Fruit fly (Drosophila melanogaster): ENCODE results near the gene CG12708.

Gene CG12708

dm6 chrX:15671026-15671563 is 4.2 kb upstream of the CG12708 start, which contains the start of gene CG15646 (continued):
- TF ChIP-seq CG5953 (GFP tag; IDR thresholded peaks at IDR 0.05): no peak
- peak in 1 of 2 experiments; percentile 10 for TF ChIP-seq Trl (optimal IDR thresholded peaks at IDR 0.05)
- no peak for TF ChIP-seq Trl (GFP tag; optimal IDR thresholded peaks at IDR 0.05)
- TF ChIP-seq Mes4 (GFP tag; optimal IDR thresholded peaks at IDR 0.05): no peak
- peak; percentile 34 for TF ChIP-seq kay (GFP tag; optimal IDR thresholded peaks at IDR 0.05)
- peak; percentile 25 for TF ChIP-seq CG30431 (GFP tag; optimal IDR thresholded peaks at IDR 0.05)
- TF ChIP-seq corto (GFP tag; optimal IDR thresholded peaks at IDR 0.05): no peak
- TF ChIP-seq CG2202 (tag; optimal IDR thresholded peaks at IDR 0.05): peak; percentile 82
- TF ChIP-seq CG6654 (GFP tag; optimal IDR thresholded peaks at IDR 0.05): no peak
- TF ChIP-seq CG17612 (GFP tag; IDR thresholded peaks at IDR 0.05): no peak
- no peak for TF ChIP-seq CG17912 (GFP tag; optimal IDR thresholded peaks at IDR 0.05)
- TF ChIP-seq gcm2 (GFP tag; optimal IDR thresholded peaks at IDR 0.05): no peak
- TF ChIP-seq CG16779 (GFP tag; IDR thresholded peaks at IDR 0.05): no peak
- TF ChIP-seq CkIIα-i1 (GFP tag; IDR thresholded peaks at IDR 0.05): no peak
- no peak for TF ChIP-seq CG4282 (GFP tag; optimal IDR thresholded peaks at IDR 0.05)
- TF ChIP-seq CG12659 (GFP tag; optimal IDR thresholded peaks at IDR 0.05): peak; percentile 38
- no peak for TF ChIP-seq CG11085 (GFP tag; IDR thresholded peaks at IDR 0.05)
- no peak for TF ChIP-seq usp (GFP tag; optimal IDR thresholded peaks at IDR 0.05)
- peak; percentile 43 for TF ChIP-seq cato (GFP tag; optimal IDR thresholded peaks at IDR 0.05; ENCODE audit: borderline replicate concordance)
- no peak for TF ChIP-seq CG8478 (optimal IDR thresholded peaks at IDR 0.05)
- TF ChIP-seq exex (tag; optimal IDR thresholded peaks at IDR 0.05): no peak
- TF ChIP-seq amos (GFP tag; IDR thresholded peaks at IDR 0.05; ENCODE audit: partially characterized antibody): no peak
- no peak for TF ChIP-seq z (GFP tag; IDR thresholded peaks at IDR 0.05)
- TF ChIP-seq ase (GFP tag; IDR thresholded peaks at IDR 0.05): peak; percentile 37; the same call in 1 of the 3 replicates
- TF ChIP-seq CG1603 (tag; optimal IDR thresholded peaks at IDR 0.05): peak; percentile 63
- TF ChIP-seq CG4328 (GFP tag; optimal IDR thresholded peaks at IDR 0.05): no peak
- no peak for TF ChIP-seq lov (optimal IDR thresholded peaks at IDR 0.05)
- 0 out of 3 replicates have a peak, but pooled peaks have one; percentile 62 for TF ChIP-seq lov (GFP tag; IDR thresholded peaks at IDR 0.05)
- TF ChIP-seq chif (GFP tag; optimal IDR thresholded peaks at IDR 0.05): peak; percentile 3 to 49
- TF ChIP-seq CG8290 (GFP tag; optimal IDR thresholded peaks at IDR 0.05): peak; percentile 69
- peak in 1 of 2 experiments; percentile 39 for TF ChIP-seq CG8290 (tag; optimal IDR thresholded peaks at IDR 0.05)
- peak; percentile 84 for TF ChIP-seq CG31441 (GFP tag; IDR thresholded peaks at IDR 0.05)
- peak; percentile 92 for TF ChIP-seq nmo (GFP tag; optimal IDR thresholded peaks at IDR 0.05)
- TF ChIP-seq CG17385 (GFP tag; optimal IDR thresholded peaks at IDR 0.05): peak; percentile 53
- peak; percentile 66 for TF ChIP-seq bcd (GFP tag; optimal IDR thresholded peaks at IDR 0.05)
- TF ChIP-seq nom (GFP tag; optimal IDR thresholded peaks at IDR 0.05): peak; percentile 45
- peak; percentile 82 for TF ChIP-seq gcm (GFP tag; optimal IDR thresholded peaks at IDR 0.05)
- no peak for TF ChIP-seq CG11560 (tag; IDR thresholded peaks at IDR 0.05)
- TF ChIP-seq Lpt (GFP tag; optimal IDR thresholded peaks at IDR 0.05): no peak
- peak; percentile 40; the same call in 1 of the 2 replicates for TF ChIP-seq sens-2 (GFP tag; IDR thresholded peaks at IDR 0.05)
- TF ChIP-seq tx (GFP tag; optimal IDR thresholded peaks at IDR 0.05): no peak
- TF ChIP-seq ash1 (GFP tag; optimal IDR thresholded peaks at IDR 0.05): no peak
- TF ChIP-seq YL-1 (GFP tag; optimal IDR thresholded peaks at IDR 0.05): no peak
- TF ChIP-seq Doc3 (GFP tag; IDR thresholded peaks at IDR 0.05; ENCODE audit: partially characterized antibody): no peak
- TF ChIP-seq CG11398 (GFP tag; optimal IDR thresholded peaks at IDR 0.05): no peak
- peak; percentile 10 for TF ChIP-seq CG10431 (GFP tag; optimal IDR thresholded peaks at IDR 0.05)
- TF ChIP-seq bbx (GFP tag; IDR thresholded peaks at IDR 0.05; ENCODE audit: partially characterized antibody): peak; percentile 71
- TF ChIP-seq CG2712 (tag; optimal IDR thresholded peaks at IDR 0.05): peak; percentile 95
- no peak for TF ChIP-seq h (optimal IDR thresholded peaks at IDR 0.05)
- peak; percentile 56 for TF ChIP-seq ATbp (GFP tag; optimal IDR thresholded peaks at IDR 0.05)
- TF ChIP-seq D (optimal IDR thresholded peaks at IDR 0.05): no peak
- peak; percentile 70 for TF ChIP-seq D (GFP tag; optimal IDR thresholded peaks at IDR 0.05)
- TF ChIP-seq CG8924 (tag; optimal IDR thresholded peaks at IDR 0.05): peak; percentile 88
